Fruit fly (Drosophila melanogaster) whole organism, embryonic: Measurements from ENCODE around the gene east.

Experiments
- Adf1 ChIP-seq: fragments of 200-800 bp; sonication (Bioruptor generic); IDR thresholded peaks from 2 replicates; pipeline ENCODE4 v1.3.6; 2022; ENCODE audit warnings: missing biosample characterization, missing genetic modification characterization
- CG10321 ChIP-seq: fragments of 200-800 bp; sonication (Bioruptor generic); IDR thresholded peaks from 2 replicates; pipeline ENCODE4 v1.3.6; 2022; ENCODE audit warnings: missing biosample characterization, missing genetic modification characterization
- CG10543 ChIP-seq: fragments of 200-800 bp; sonication (Bioruptor generic); optimal IDR thresholded peaks from 3 replicates; lab custom pipeline; 2017; ENCODE audit warnings: missing biosample characterization, mild to moderate bottlenecking, missing genetic modification characterization, moderate library complexity
- CG12769 ChIP-seq: fragments of 200-800 bp; sonication (Bioruptor generic); optimal IDR thresholded peaks from 2 replicates; lab custom pipeline; 2019; ENCODE audit warnings: missing biosample characterization, mild to moderate bottlenecking, missing genetic modification characterization, moderate library complexity
- CG13894 ChIP-seq: fragments of 200-800 bp; sonication (Bioruptor generic); optimal IDR thresholded peaks from 3 replicates; lab custom pipeline; 2018; ENCODE audit warnings: missing biosample characterization, mild to moderate bottlenecking, missing genetic modification characterization, moderate library complexity
- CG15479 ChIP-seq: fragments of 200-800 bp; sonication (Bioruptor generic); optimal IDR thresholded peaks from 3 replicates; lab custom pipeline; 2019; ENCODE audit warnings: missing biosample characterization, mild to moderate bottlenecking, missing genetic modification characterization, moderate library complexity
- CG17385 ChIP-seq: fragments of 200-800 bp; sonication (Bioruptor generic); optimal IDR thresholded peaks from 3 replicates; lab custom pipeline; 2018; ENCODE audit warnings: missing biosample characterization, mild to moderate bottlenecking, missing genetic modification characterization
- CG1832 ChIP-seq: fragments of 200-800 bp; sonication (Bioruptor generic); optimal IDR thresholded peaks from 2 replicates; lab custom pipeline; 2017; ENCODE audit warnings: missing biosample characterization, mild to moderate bottlenecking, missing genetic modification characterization, inconsistent platforms
- CG2875 ChIP-seq: fragments of 200-800 bp; sonication (Bioruptor generic); optimal IDR thresholded peaks from 2 replicates; lab custom pipeline; 2017; ENCODE audit warnings: missing biosample characterization, mild to moderate bottlenecking, missing genetic modification characterization, missing genetic modification reagents
- CG3847 ChIP-seq: fragments of 200-800 bp; sonication (Bioruptor generic); IDR thresholded peaks from 2 replicates; pipeline ENCODE4 v1.3.6; 2022; ENCODE audit warnings: missing biosample characterization, missing genetic modification characterization
- CG8281 ChIP-seq: fragments of 200-800 bp; sonication (Bioruptor generic); optimal IDR thresholded peaks from 2 replicates; lab custom pipeline; 2018; ENCODE audit warnings: missing biosample characterization, mild to moderate bottlenecking, missing genetic modification characterization, moderate library complexity
- CG8290 ChIP-seq, 3 experiments: fragments of 200-800 bp; sonication (Bioruptor generic); optimal IDR thresholded peaks; 2 replicates each; lab custom pipeline; 2016 to 2019; ENCODE audit warnings: missing biosample characterization in 3 of 3, missing genetic modification characterization in 3 of 3, mild to moderate bottlenecking in 2 of 3, moderate library complexity in 1 of 3
- CG9215 ChIP-seq: fragments of 200-800 bp; sonication (Bioruptor generic); IDR thresholded peaks from 2 replicates; pipeline ENCODE4 v1.3.6; 2022; ENCODE audit warnings: missing biosample characterization, missing genetic modification characterization
- Deaf1 ChIP-seq: fragments of 200-800 bp; optimal IDR thresholded peaks from 3 replicates; lab custom pipeline; 2019; ENCODE audit warnings: missing biosample characterization, mild to moderate bottlenecking, missing genetic modification characterization, moderate library complexity
- Drgx ChIP-seq: fragments of 200-800 bp; sonication (Bioruptor generic); IDR thresholded peaks from 2 replicates; pipeline ENCODE4 v1.3.6; 2022; ENCODE audit warnings: missing biosample characterization, missing genetic modification characterization
- H2.0 ChIP-seq: fragments of 200-800 bp; sonication (Bioruptor generic); IDR thresholded peaks from 2 replicates; pipeline ENCODE4 v1.3.6; 2022; ENCODE audit warnings: missing biosample characterization, missing genetic modification characterization
- Jarid2 ChIP-seq: fragments of 200-800 bp; sonication (Bioruptor generic); optimal IDR thresholded peaks from 3 replicates; lab custom pipeline; 2017; ENCODE audit warnings: mild to moderate bottlenecking, missing biosample characterization, missing genetic modification reagents, missing genetic modification characterization
- Lpt ChIP-seq: fragments of >200 bp; optimal IDR thresholded peaks from 2 replicates; lab custom pipeline; 2018; ENCODE audit warnings: missing biosample characterization, missing genetic modification characterization
- Med ChIP-seq: fragments of 200-800 bp; sonication (Bioruptor generic); peaks from one replicate; lab custom pipeline; 2016; ENCODE audit warnings: missing biosample characterization, missing genetic modification characterization, mild to moderate bottlenecking, inconsistent platforms, moderate library complexity
- Nf-YC ChIP-seq: fragments of 200-800 bp; optimal IDR thresholded peaks from 3 replicates; lab custom pipeline; 2019; ENCODE audit warnings: missing biosample characterization, mild to moderate bottlenecking, missing genetic modification characterization, moderate library complexity
- Oli ChIP-seq: fragments of 200-800 bp; sonication (Bioruptor generic); optimal IDR thresholded peaks from 2 replicates; lab custom pipeline; 2018; ENCODE audit warnings: missing biosample characterization, mild to moderate bottlenecking, missing genetic modification characterization, moderate library complexity
- Optix ChIP-seq: fragments of 200-800 bp; sonication (Bioruptor generic); IDR thresholded peaks from 3 replicates; pipeline ENCODE4 v1.3.6; 2022; ENCODE audit warnings: missing biosample characterization, missing genetic modification characterization
- Pdp1 ChIP-seq, 2 experiments: fragments of 200-800 bp; sonication (Bioruptor generic); optimal IDR thresholded peaks; 3 replicates each; lab custom pipeline; 2016; ENCODE audit warnings: missing biosample characterization in 2 of 2, missing genetic modification characterization in 2 of 2, mild to moderate bottlenecking in 1 of 2, moderate library complexity in 1 of 2
- Rfx ChIP-seq: fragments of 200-800 bp; sonication (Bioruptor generic); IDR thresholded peaks from 2 replicates; pipeline ENCODE4 v1.3.6; 2022; ENCODE audit warnings: missing biosample characterization, missing genetic modification characterization
- ase ChIP-seq: fragments of 200-800 bp; sonication (Bioruptor generic); IDR thresholded peaks from 3 replicates; pipeline ENCODE4 v1.3.6; 2022; ENCODE audit warnings: missing biosample characterization, missing genetic modification characterization
- cg ChIP-seq: fragments of 200-800 bp; sonication (Bioruptor generic); optimal IDR thresholded peaks from 3 replicates; lab custom pipeline; 2019; ENCODE audit warnings: missing biosample characterization, mild to moderate bottlenecking, missing genetic modification characterization, moderate library complexity
- chinmo ChIP-seq: fragments of 200-800 bp; sonication (Bioruptor generic); IDR thresholded peaks from 4 replicates; pipeline ENCODE4 v1.3.6; 2022; ENCODE audit warnings: missing biosample characterization, missing genetic modification characterization; ENCODE audit not compliant: partially characterized antibody
- chm ChIP-seq: fragments of 200-800 bp; sonication (Bioruptor generic); IDR thresholded peaks from 2 replicates; pipeline ENCODE4 v1.3.6; 2022; ENCODE audit warnings: missing biosample characterization, missing genetic modification characterization
- ci ChIP-seq: fragments of 200-800 bp; sonication (Bioruptor generic); IDR thresholded peaks from 3 replicates; pipeline ENCODE4 v1.3.6; 2022; ENCODE audit warnings: missing biosample characterization, missing genetic modification characterization
- crc ChIP-seq: fragments of 200-800 bp; sonication (Bioruptor generic); optimal IDR thresholded peaks from 2 replicates; lab custom pipeline; 2016; ENCODE audit warnings: missing biosample characterization, missing genetic modification characterization
- dpn ChIP-seq, 2 experiments: fragments of 200-800 bp; sonication (Bioruptor generic); optimal IDR thresholded peaks; 3 replicates each; lab custom pipeline; 2016; ENCODE audit warnings: missing biosample characterization in 2 of 2, missing genetic modification characterization in 2 of 2
- ftz-f1 ChIP-seq: fragments of 200-800 bp; sonication (Bioruptor generic); optimal IDR thresholded peaks from 2 replicates; lab custom pipeline; 2016; ENCODE audit warnings: missing biosample characterization, missing genetic modification characterization
- gce ChIP-seq: fragments of 200-800 bp; sonication (Bioruptor generic); IDR thresholded peaks from 3 replicates; pipeline ENCODE4 v1.3.6; 2022; ENCODE audit warnings: missing biosample characterization, missing genetic modification characterization
- kay ChIP-seq: fragments of 200-800 bp; sonication (Bioruptor generic); optimal IDR thresholded peaks from 2 replicates; lab custom pipeline; 2016; ENCODE audit warnings: missing biosample characterization, missing genetic modification characterization
- ken ChIP-seq: fragments of 200-800 bp; sonication (Bioruptor generic); IDR thresholded peaks from 3 replicates; pipeline ENCODE4 v1.3.6; 2022; ENCODE audit warnings: missing biosample characterization, missing genetic modification characterization
- knrl ChIP-seq: fragments of 200-800 bp; sonication (Bioruptor generic); IDR thresholded peaks from 3 replicates; pipeline ENCODE4 v1.3.6; 2022; ENCODE audit warnings: missing biosample characterization, missing genetic modification characterization; ENCODE audit not compliant: partially characterized antibody
- lab ChIP-seq: fragments of 200-800 bp; sonication (Bioruptor generic); optimal IDR thresholded peaks from 3 replicates; lab custom pipeline; 2017; ENCODE audit warnings: missing biosample characterization, missing genetic modification characterization, mild to moderate bottlenecking, moderate library complexity, missing genetic modification reagents
- maf-S ChIP-seq: fragments of 200-800 bp; sonication (Bioruptor generic); optimal IDR thresholded peaks from 2 replicates; lab custom pipeline; 2016; ENCODE audit warnings: missing biosample characterization, missing genetic modification characterization
- mirr ChIP-seq: fragments of 200-800 bp; sonication (Bioruptor generic); optimal IDR thresholded peaks from 3 replicates; lab custom pipeline; 2018; ENCODE audit warnings: missing biosample characterization, mild to moderate bottlenecking, missing genetic modification characterization
- p53 ChIP-seq: fragments of 200-800 bp; sonication (Bioruptor generic); optimal IDR thresholded peaks from 2 replicates; lab custom pipeline; 2016; ENCODE audit warnings: missing biosample characterization, missing genetic modification characterization
- pzg ChIP-seq: fragments of 200-800 bp; sonication (Bioruptor generic); optimal IDR thresholded peaks from 3 replicates; lab custom pipeline; 2018; ENCODE audit warnings: missing biosample characterization, mild to moderate bottlenecking, missing genetic modification characterization, moderate library complexity
- ranshi ChIP-seq: fragments of 200-800 bp; sonication (Bioruptor generic); IDR thresholded peaks from 2 replicates; pipeline ENCODE4 v1.3.6; 2022; ENCODE audit warnings: missing biosample characterization, missing genetic modification characterization
- salm ChIP-seq: fragments of 200-800 bp; sonication (Bioruptor generic); optimal IDR thresholded peaks from 2 replicates; lab custom pipeline; 2018; ENCODE audit warnings: missing biosample characterization, mild to moderate bottlenecking, missing genetic modification characterization
- sd ChIP-seq: fragments of 200-800 bp; sonication (Bioruptor generic); optimal IDR thresholded peaks from 3 replicates; lab custom pipeline; 2018; ENCODE audit warnings: missing biosample characterization, mild to moderate bottlenecking, missing genetic modification characterization, moderate library complexity
- sna ChIP-seq: fragments of 200-800 bp; sonication (Bioruptor generic); IDR thresholded peaks from 2 replicates; pipeline ENCODE4 v1.3.6; 2022; ENCODE audit warnings: missing biosample characterization, missing genetic modification characterization; ENCODE audit not compliant: partially characterized antibody
- so ChIP-seq: fragments of 200-800 bp; sonication (Bioruptor generic); IDR thresholded peaks from 3 replicates; pipeline ENCODE4 v1.3.6; 2022; ENCODE audit warnings: missing biosample characterization, missing genetic modification characterization
- sr ChIP-seq: fragments of 200-800 bp; sonication (Bioruptor generic); IDR thresholded peaks from 3 replicates; pipeline ENCODE4 v1.3.6; 2022; ENCODE audit warnings: missing biosample characterization, missing genetic modification characterization

The east gene

DNA sequence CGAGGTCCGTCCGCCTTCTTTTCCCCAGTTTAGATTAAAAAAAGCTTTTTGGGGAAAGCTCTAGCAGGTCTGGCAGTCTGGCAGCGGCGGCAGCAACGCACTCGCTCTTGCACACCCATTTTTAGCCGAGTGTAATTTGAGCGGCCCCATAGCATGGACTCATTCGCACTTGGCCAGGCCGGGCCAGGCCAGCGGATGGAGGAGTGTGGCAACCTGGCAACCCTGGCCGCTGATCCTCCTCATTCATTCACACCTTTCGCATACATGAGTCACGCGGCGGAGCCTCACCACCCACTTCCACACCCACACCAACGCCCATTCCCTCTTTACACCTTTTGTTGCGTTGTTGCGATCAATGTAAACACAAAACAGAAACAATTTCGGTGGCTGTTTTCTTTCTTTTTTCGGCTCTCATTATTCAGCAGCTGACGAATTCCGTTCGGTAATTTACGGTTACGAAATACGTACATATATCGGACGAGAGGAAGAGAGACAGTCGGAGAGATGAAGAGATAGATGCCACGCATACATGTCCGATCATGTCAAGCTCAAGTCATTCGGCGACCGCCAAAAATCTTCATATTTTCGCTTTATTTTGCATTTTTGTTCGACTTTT lies 22.3 kb downstream of the east start:
- TF ChIP-seq Deaf1 (tag; lab: Kevin White, UChicago) (peak; percentile 34), CG13894 (tag; lab: Kevin White, UChicago) (no peak), sd (tag; lab: Kevin White, UChicago) (peak; percentile 84), Adf1 (GFP tag; lab: Robert Waterston, UW) (peak; percentile 41), chinmo (GFP tag; lab: Robert Waterston, UW) (0 out of 4 replicates have a peak, but pooled peaks have one; percentile 48), CG10321 (GFP tag; lab: Robert Waterston, UW) (peak; percentile 82), Med (GFP tag; lab: Kevin White, UChicago) (peak; percentile 73), ci (GFP tag; lab: Robert Waterston, UW) (0 out of 3 replicates have a peak, but pooled peaks have one; percentile 25), maf-S (GFP tag; lab: Kevin White, UChicago) (no peak), gce (GFP tag; lab: Robert Waterston, UW) (no peak), crc (GFP tag; lab: Kevin White, UChicago) (no peak), H2.0 (GFP tag; lab: Robert Waterston, UW) (no peak), CG10543 (peak; percentile 80), p53 (GFP tag; lab: Kevin White, UChicago) (peak; percentile 90), CG1832 (GFP tag; lab: Kevin White, UChicago) (peak; percentile 28), CG12769 (peak; percentile 67), sr (GFP tag; lab: Robert Waterston, UW) (peak; percentile 73), cg (GFP tag; lab: Kevin White, UChicago) (peak; percentile 3), ken (GFP tag; lab: Robert Waterston, UW) (0 out of 3 replicates have a peak, but pooled peaks have one; percentile 9), ftz-f1 (GFP tag; lab: Kevin White, UChicago) (peak; percentile 29), kay (peak; percentile 64), CG8290 (GFP tag; optimal IDR thresholded peaks at IDR 0.05; lab: Kevin White, UChicago) (no peak), CG8290 (tag; optimal IDR thresholded peaks at IDR 0.05; lab: Kevin White, UChicago) (peak in 1 of 2 experiments; percentile 23), so (peak; percentile 92), Pdp1 (GFP tag; optimal IDR thresholded peaks at IDR 0.05; lab: Kevin White, UChicago) (peak in 1 of 2 experiments; percentile 59), mirr (GFP tag; lab: Kevin White, UChicago) (peak; percentile 9), dpn (GFP tag; optimal IDR thresholded peaks at IDR 0.05; lab: Kevin White, UChicago) (no peak), lab (peak; percentile 6)

dm6 chrX:2036383-2036782 lies 25.7 kb downstream of the east start:
- TF ChIP-seq Rfx (peak; percentile 19), lab (no peak), CG8281 (tag; lab: Kevin White, UChicago) (no peak), cg (GFP tag; lab: Kevin White, UChicago) (peak; percentile 32), Lpt (GFP tag; lab: Kevin White, UChicago) (no peak), salm (no peak), pzg (no peak), ranshi (GFP tag; lab: Robert Waterston, UW) (no peak; the same call in 1 of the 2 replicates), sna (no peak), ase (GFP tag; lab: Robert Waterston, UW) (no peak), CG9215 (no peak), Oli (tag; lab: Kevin White, UChicago) (no peak), CG3847 (GFP tag; lab: Robert Waterston, UW) (no peak), Drgx (peak; percentile 13; the same call in 1 of the 2 replicates), CG12769 (peak; percentile 92), chm (GFP tag; lab: Robert Waterston, UW) (peak; percentile 43; the same call in 1 of the 2 replicates), CG17385 (GFP tag; lab: Kevin White, UChicago) (peak; percentile 32), Nf-YC (peak; percentile 7), CG2875 (GFP tag; lab: Kevin White, UChicago) (peak; percentile 13), Med (GFP tag; lab: Kevin White, UChicago) (peak; percentile 28), CG10543 (peak; percentile 89), knrl (GFP tag; lab: Robert Waterston, UW) (0 out of 3 replicates have a peak, but pooled peaks have one; percentile 25), mirr (GFP tag; lab: Kevin White, UChicago) (no peak), Optix (GFP tag; lab: Robert Waterston, UW) (no peak), Deaf1 (tag; lab: Kevin White, UChicago) (peak; percentile 98), Jarid2 (GFP tag; lab: Kevin White, UChicago) (peak; percentile 76), CG15479 (no peak)
